Fruit fly (Drosophila melanogaster) whole organism, embryonic: Measurements from ENCODE around the gene CG11723.

ENCODE experiments used
- Ada2b ChIP-seq: fragments of 200-800 bp; sonication (Bioruptor generic); IDR thresholded peaks from 2 replicates; pipeline ENCODE4 v1.3.6; 2022; ENCODE audit warnings: missing biosample characterization, missing genetic modification characterization
- Awh ChIP-seq: fragments of 200-800 bp; sonication (Bioruptor generic); IDR thresholded peaks from 2 replicates; pipeline ENCODE4, ENCODE4 v1.3.6; 2022; ENCODE audit warnings: missing biosample characterization, missing genetic modification characterization
- CG10543 ChIP-seq: fragments of 200-800 bp; sonication (Bioruptor generic); optimal IDR thresholded peaks from 3 replicates; lab custom pipeline; 2017; ENCODE audit warnings: missing biosample characterization, mild to moderate bottlenecking, missing genetic modification characterization, moderate library complexity
- CG10979 ChIP-seq: fragments of 200-800 bp; sonication (Bioruptor generic); optimal IDR thresholded peaks from 2 replicates; lab custom pipeline; 2018; ENCODE audit warnings: missing biosample characterization, mild to moderate bottlenecking, missing genetic modification characterization, moderate library complexity
- CG12219 ChIP-seq: fragments of 200-800 bp; sonication (Bioruptor generic); optimal IDR thresholded peaks from 3 replicates; lab custom pipeline; 2018; ENCODE audit warnings: missing biosample characterization, mild to moderate bottlenecking, missing genetic modification characterization
- CG1233 ChIP-seq: fragments of 200-800 bp; sonication (Bioruptor generic); optimal IDR thresholded peaks from 4 replicates; lab custom pipeline; 2018; ENCODE audit warnings: missing biosample characterization, mild to moderate bottlenecking, missing genetic modification characterization
- CG12659 ChIP-seq: fragments of 200-800 bp; sonication (Bioruptor generic); optimal IDR thresholded peaks from 3 replicates; lab custom pipeline; 2017; ENCODE audit warnings: mild to moderate bottlenecking, missing biosample characterization, missing genetic modification reagents, missing genetic modification characterization
- CG13624 ChIP-seq: fragments of 200-800 bp; sonication (Bioruptor generic); optimal IDR thresholded peaks from 2 replicates; lab custom pipeline; 2016; ENCODE audit warnings: missing biosample characterization, missing genetic modification characterization
- CG1832 ChIP-seq: fragments of 200-800 bp; sonication (Bioruptor generic); optimal IDR thresholded peaks from 2 replicates; lab custom pipeline; 2017; ENCODE audit warnings: missing biosample characterization, mild to moderate bottlenecking, missing genetic modification characterization, inconsistent platforms
- CG2199 ChIP-seq: fragments of 200-800 bp; sonication (Bioruptor generic); IDR thresholded peaks from 3 replicates; pipeline ENCODE4 v1.3.6; 2022; ENCODE audit warnings: missing biosample characterization, missing genetic modification characterization
- CG32767 ChIP-seq: fragments of 200-800 bp; sonication (Bioruptor generic); IDR thresholded peaks from 2 replicates; pipeline ENCODE4 v1.3.6; 2022; ENCODE audit warnings: missing biosample characterization, missing genetic modification characterization
- CG32772 ChIP-seq: fragments of 200-800 bp; sonication (Bioruptor generic); IDR thresholded peaks from 2 replicates; pipeline ENCODE4 v1.3.6; 2022; ENCODE audit warnings: missing biosample characterization, missing genetic modification characterization
- CG33213 ChIP-seq: fragments of 200-800 bp; sonication (Bioruptor generic); optimal IDR thresholded peaks from 3 replicates; lab custom pipeline; 2016; ENCODE audit warnings: missing biosample characterization, missing genetic modification characterization
- CG33557 ChIP-seq: fragments of 200-800 bp; sonication (Bioruptor generic); optimal IDR thresholded peaks from 2 replicates; lab custom pipeline; 2019; ENCODE audit warnings: missing biosample characterization, mild to moderate bottlenecking, missing genetic modification characterization, moderate library complexity
- CG5245 ChIP-seq: fragments of 200-800 bp; sonication (Bioruptor generic); optimal IDR thresholded peaks from 3 replicates; lab custom pipeline; 2016; ENCODE audit warnings: missing biosample characterization, missing genetic modification characterization
- CG7556 ChIP-seq: fragments of 200-800 bp; sonication (Bioruptor generic); optimal IDR thresholded peaks from 2 replicates; lab custom pipeline; 2017; ENCODE audit warnings: missing biosample characterization, mild to moderate bottlenecking, missing genetic modification characterization
- CG8290 ChIP-seq, 3 experiments: fragments of 200-800 bp; sonication (Bioruptor generic); optimal IDR thresholded peaks; 2 replicates each; lab custom pipeline; 2016 to 2019; ENCODE audit warnings: missing biosample characterization in 3 of 3, missing genetic modification characterization in 3 of 3, mild to moderate bottlenecking in 2 of 3, moderate library complexity in 1 of 3
- CHES-1-like ChIP-seq: fragments of 200-800 bp; sonication (Bioruptor generic); optimal IDR thresholded peaks from 2 replicates; lab custom pipeline; 2016; ENCODE audit warnings: missing biosample characterization, missing genetic modification characterization
- HLHmδ ChIP-seq: fragments of 200-800 bp; sonication (Bioruptor generic); optimal IDR thresholded peaks from 2 replicates; lab custom pipeline; 2018; ENCODE audit warnings: missing biosample characterization, mild to moderate bottlenecking, missing genetic modification characterization, moderate library complexity
- Hr78 ChIP-seq, 2 experiments: fragments of 200-800 bp in 1 of 2; fragments of >200 bp in 1 of 2; sonication (Bioruptor generic) in 1 of 2; optimal IDR thresholded peaks; 2 replicates each; lab custom pipeline; 2017 to 2019; ENCODE audit warnings: missing biosample characterization in 2 of 2, missing genetic modification characterization in 2 of 2, mild to moderate bottlenecking in 1 of 2, moderate library complexity in 1 of 2
- Med ChIP-seq: fragments of 200-800 bp; sonication (Bioruptor generic); peaks from one replicate; lab custom pipeline; 2016; ENCODE audit warnings: missing biosample characterization, missing genetic modification characterization, mild to moderate bottlenecking, inconsistent platforms, moderate library complexity
- Opbp ChIP-seq: fragments of 200-800 bp; sonication (Bioruptor generic); IDR thresholded peaks from 3 replicates; pipeline ENCODE4 v1.3.6; 2022; ENCODE audit warnings: missing biosample characterization, missing genetic modification characterization; ENCODE audit not compliant: partially characterized antibody
- Vsx1 ChIP-seq: fragments of 200-800 bp; sonication (Bioruptor generic); optimal IDR thresholded peaks from 2 replicates; lab custom pipeline; 2017; ENCODE audit warnings: missing biosample characterization, mild to moderate bottlenecking, missing genetic modification characterization, missing genetic modification reagents
- aop ChIP-seq: fragments of 200-800 bp; sonication (Bioruptor generic); IDR thresholded peaks from 2 replicates; pipeline ENCODE4 v1.3.6; 2022; ENCODE audit warnings: missing biosample characterization, missing genetic modification characterization
- ap ChIP-seq: fragments of 200-800 bp; sonication (Bioruptor generic); IDR thresholded peaks from 2 replicates; pipeline ENCODE4 v1.3.6; 2022; ENCODE audit warnings: missing biosample characterization, missing genetic modification characterization
- ase ChIP-seq: fragments of 200-800 bp; sonication (Bioruptor generic); IDR thresholded peaks from 3 replicates; pipeline ENCODE4 v1.3.6; 2022; ENCODE audit warnings: missing biosample characterization, missing genetic modification characterization
- cg ChIP-seq: fragments of 200-800 bp; sonication (Bioruptor generic); optimal IDR thresholded peaks from 3 replicates; lab custom pipeline; 2019; ENCODE audit warnings: missing biosample characterization, mild to moderate bottlenecking, missing genetic modification characterization, moderate library complexity
- gro ChIP-seq: fragments of 200-800 bp; sonication (Bioruptor generic); optimal IDR thresholded peaks from 2 replicates; lab custom pipeline; 2016; ENCODE audit warnings: missing biosample characterization, missing genetic modification characterization
- hbn ChIP-seq: fragments of 200-800 bp; sonication (Bioruptor generic); IDR thresholded peaks from 2 replicates; pipeline ENCODE4 v1.3.6; 2022; ENCODE audit warnings: missing biosample characterization, missing genetic modification characterization; ENCODE audit not compliant: partially characterized antibody
- mam ChIP-seq: fragments of 200-800 bp; sonication (Bioruptor generic); optimal IDR thresholded peaks from 3 replicates; lab custom pipeline; 2016; ENCODE audit warnings: missing biosample characterization, missing genetic modification characterization
- oc ChIP-seq: fragments of 200-800 bp; sonication (Bioruptor generic); optimal IDR thresholded peaks from 2 replicates; lab custom pipeline; 2018; ENCODE audit warnings: missing biosample characterization, mild to moderate bottlenecking, missing genetic modification characterization, moderate library complexity
- odd ChIP-seq: fragments of 200-800 bp; sonication (Bioruptor generic); optimal IDR thresholded peaks from 2 replicates; lab custom pipeline; 2017; ENCODE audit warnings: missing biosample characterization, mild to moderate bottlenecking, missing genetic modification characterization
- phol ChIP-seq: fragments of 200-800 bp; sonication (Bioruptor generic); optimal IDR thresholded peaks from 3 replicates; lab custom pipeline; 2018; ENCODE audit warnings: missing biosample characterization, mild to moderate bottlenecking, missing genetic modification characterization, moderate library complexity
- pnt ChIP-seq: fragments of 200-800 bp; sonication (Bioruptor generic); optimal IDR thresholded peaks from 3 replicates; lab custom pipeline; 2016; ENCODE audit warnings: missing biosample characterization, missing genetic modification characterization
- prd ChIP-seq, 3 experiments: fragments of >200 bp in 2 of 3; fragments of 200-800 bp in 1 of 3; sonication (Bioruptor generic) in 1 of 3; optimal IDR thresholded peaks in 2 of 3; IDR thresholded peaks in 1 of 3; 2 replicates in 2 of 3; 3 replicates in 1 of 3; pipeline versions ENCODE4 v1.3.6 to Lab custom; 2017 to 2022; ENCODE audit warnings: missing biosample characterization in 1 of 3, missing genetic modification characterization in 1 of 3
- ranshi ChIP-seq: fragments of 200-800 bp; sonication (Bioruptor generic); IDR thresholded peaks from 2 replicates; pipeline ENCODE4 v1.3.6; 2022; ENCODE audit warnings: missing biosample characterization, missing genetic modification characterization
- row ChIP-seq: fragments of 200-800 bp; sonication (Bioruptor generic); IDR thresholded peaks from 3 replicates; pipeline ENCODE4 v1.3.6; 2022; ENCODE audit warnings: missing biosample characterization, missing genetic modification characterization
- run ChIP-seq: fragments of 200-800 bp; sonication (Bioruptor generic); optimal IDR thresholded peaks from 3 replicates; lab custom pipeline; 2018; ENCODE audit warnings: missing biosample characterization, mild to moderate bottlenecking, missing genetic modification characterization
- sd ChIP-seq: fragments of 200-800 bp; sonication (Bioruptor generic); optimal IDR thresholded peaks from 3 replicates; lab custom pipeline; 2018; ENCODE audit warnings: missing biosample characterization, mild to moderate bottlenecking, missing genetic modification characterization, moderate library complexity
- sna ChIP-seq: fragments of 200-800 bp; sonication (Bioruptor generic); IDR thresholded peaks from 2 replicates; pipeline ENCODE4 v1.3.6; 2022; ENCODE audit warnings: missing biosample characterization, missing genetic modification characterization; ENCODE audit not compliant: partially characterized antibody
- sr ChIP-seq: fragments of 200-800 bp; sonication (Bioruptor generic); IDR thresholded peaks from 3 replicates; pipeline ENCODE4 v1.3.6; 2022; ENCODE audit warnings: missing biosample characterization, missing genetic modification characterization
- twi ChIP-seq: fragments of 200-800 bp; optimal IDR thresholded peaks from 2 replicates; lab custom pipeline; 2019; ENCODE audit warnings: missing biosample characterization, mild to moderate bottlenecking, missing genetic modification characterization, moderate library complexity
- vvl ChIP-seq: fragments of 200-800 bp; sonication (Bioruptor generic); IDR thresholded peaks from 2 replicates; pipeline ENCODE4 v1.3.6; 2022; ENCODE audit warnings: missing biosample characterization, missing genetic modification characterization
- z ChIP-seq: fragments of 200-800 bp; sonication (Bioruptor generic); IDR thresholded peaks from 3 replicates; pipeline ENCODE4 v1.3.6; 2022; ENCODE audit warnings: missing biosample characterization, missing genetic modification characterization
- zen ChIP-seq: fragments of 200-800 bp; sonication (Bioruptor generic); optimal IDR thresholded peaks from 3 replicates; lab custom pipeline; 2018; ENCODE audit warnings: missing biosample characterization, mild to moderate bottlenecking, missing genetic modification characterization, moderate library complexity
- zf30C ChIP-seq: fragments of 200-800 bp; sonication (Bioruptor generic); optimal IDR thresholded peaks from 3 replicates; lab custom pipeline; 2018; ENCODE audit warnings: missing biosample characterization, mild to moderate bottlenecking, missing genetic modification characterization

The CG11723 gene

dm6 chr2L:2162729-2163567, 15.9 kb upstream of the CG11723 start (continued):
- TF ChIP-seq CG10979 (tag; lab: Kevin White, UChicago) (peak; percentile 18), mam (GFP tag; lab: Kevin White, UChicago) (no peak), CG33213 (GFP tag; lab: Kevin White, UChicago) (no peak), CG32772 (peak; percentile 16; the same call in 1 of the 2 replicates), CG33557 (GFP tag; lab: Kevin White, UChicago) (no peak), zf30C (GFP tag; lab: Kevin White, UChicago) (no peak), hbn (GFP tag; lab: Robert Waterston, UW) (no peak), Hr78 (GFP tag; optimal IDR thresholded peaks at IDR 0.05; lab: Kevin White, UChicago) (no peak), odd (GFP tag; lab: Kevin White, UChicago) (no peak), vvl (peak; percentile 6; the same call in 1 of the 2 replicates), oc (tag; lab: Kevin White, UChicago) (no peak), HLHmδ (no peak), sr (GFP tag; lab: Robert Waterston, UW) (peak; percentile 33; the same call in 1 of the 3 replicates), pnt (GFP tag; lab: Kevin White, UChicago) (peak; percentile 23), CG12219 (GFP tag; lab: Kevin White, UChicago) (no peak), run (no peak), row (no peak), ase (GFP tag; lab: Robert Waterston, UW) (no peak), twi (tag; lab: Kevin White, UChicago) (peak; percentile 100), ap (GFP tag; lab: Robert Waterston, UW) (peak; percentile 36; the same call in 1 of the 2 replicates), CG1233 (GFP tag; lab: Kevin White, UChicago) (peak; percentile 23), phol (peak; percentile 41), Ada2b (GFP tag; lab: Robert Waterston, UW) (no peak), CG1832 (no peak)

dm6 chr2L:2162281-2162680, 15.2 kb upstream of the CG11723 start:
- peak; percentile 56 for TF ChIP-seq oc (tag; lab: Kevin White, UChicago)
- TF ChIP-seq CG2199: peak; percentile 59; the same call in 2 of the 3 replicates
- 0 out of 3 replicates have a peak, but pooled peaks have one; percentile 31 for TF ChIP-seq Opbp
- TF ChIP-seq CG12659 (GFP tag; lab: Kevin White, UChicago): no peak
- no peak for TF ChIP-seq CG13624 (GFP tag; lab: Kevin White, UChicago)
- TF ChIP-seq CG32767 (GFP tag; lab: Robert Waterston, UW): peak; percentile 79
- TF ChIP-seq sd (tag; lab: Kevin White, UChicago): peak; percentile 97
- no peak for TF ChIP-seq Vsx1 (GFP tag; lab: Kevin White, UChicago)
- TF ChIP-seq CHES-1-like (GFP tag; lab: Kevin White, UChicago): no peak
- TF ChIP-seq Awh: peak; percentile 29; the same call in 1 of the 2 replicates
- no peak for TF ChIP-seq CG7556
- no peak for TF ChIP-seq gro (GFP tag; lab: Kevin White, UChicago)
- peak; percentile 78 for TF ChIP-seq sr (GFP tag; lab: Robert Waterston, UW)
- peak; percentile 52; the same call in 1 of the 2 replicates for TF ChIP-seq vvl
- peak; percentile 49; the same call in 1 of the 3 replicates for TF ChIP-seq z (GFP tag; lab: Robert Waterston, UW)
- 0 out of 2 replicates have a peak, but pooled peaks have one; percentile 28 for TF ChIP-seq sna
- TF ChIP-seq CG10543: peak; percentile 48
- TF ChIP-seq prd (optimal IDR thresholded peaks at IDR 0.05; lab: Kevin White, UChicago): no peak
- no peak for TF ChIP-seq prd (GFP tag; IDR thresholded peaks at IDR 0.05; lab: Robert Waterston, UW)
- TF ChIP-seq aop (GFP tag; lab: Robert Waterston, UW): peak; percentile 99
- peak; percentile 70 for TF ChIP-seq Med (GFP tag; lab: Kevin White, UChicago)
- no peak for TF ChIP-seq CG5245
- peak; percentile 76 for TF ChIP-seq cg (GFP tag; lab: Kevin White, UChicago)
- TF ChIP-seq zen: no peak
- TF ChIP-seq ranshi: 0 out of 2 replicates have a peak, but pooled peaks have one; percentile 1
- no peak for TF ChIP-seq CG8290 (GFP tag; optimal IDR thresholded peaks at IDR 0.05; lab: Kevin White, UChicago)
- TF ChIP-seq CG8290 (tag; optimal IDR thresholded peaks at IDR 0.05; lab: Kevin White, UChicago): peak in 1 of 2 experiments; percentile 13
